Fruit fly (Drosophila melanogaster): Measurements from ENCODE around the gene CG34165.

CG34165 gene

DNA sequence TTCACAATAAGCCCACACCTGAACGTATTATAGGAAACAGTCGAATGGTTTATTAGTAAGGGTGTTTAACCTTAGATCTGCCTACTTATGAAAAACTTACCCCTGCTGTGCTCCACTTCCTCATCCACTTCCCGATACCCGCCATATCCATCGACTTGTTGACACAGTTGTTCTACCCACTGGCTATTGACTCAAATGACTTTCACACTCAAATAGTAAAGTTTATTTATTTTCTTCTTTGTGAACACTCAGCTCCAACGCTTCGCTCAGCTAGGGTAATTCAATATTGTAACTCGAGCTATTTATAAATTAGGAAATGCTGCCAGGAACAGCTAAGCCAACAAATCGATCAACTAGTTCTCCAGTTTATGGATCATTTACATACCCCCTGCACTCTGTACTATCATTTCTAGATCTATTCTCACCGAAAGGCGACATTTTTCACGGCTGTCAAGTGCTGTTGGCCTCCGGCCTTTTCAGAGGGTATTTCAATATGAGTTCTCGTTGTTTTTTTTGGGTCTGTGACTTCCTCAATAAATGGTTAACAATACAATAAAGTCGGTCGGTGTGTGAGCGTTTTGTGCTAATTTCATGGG lies 27.8 kb upstream of the CG34165 start (continued):
- TF ChIP-seq al (GFP tag; IDR thresholded peaks at IDR 0.05), result no peak
- peak; percentile 81 for TF ChIP-seq CG10654 (GFP tag; optimal IDR thresholded peaks at IDR 0.05)
- TF ChIP-seq ranshi (GFP tag; IDR thresholded peaks at IDR 0.05), result peak; percentile 61; the same call in 1 of the 2 replicates
- peak; percentile 74 for TF ChIP-seq CG12942 (GFP tag; optimal IDR thresholded peaks at IDR 0.05)
- peak; percentile 72 for TF ChIP-seq CoRest (tag; optimal IDR thresholded peaks at IDR 0.05)
- peak; percentile 15 for TF ChIP-seq gfzf (GFP tag; optimal IDR thresholded peaks at IDR 0.05)
- peak; percentile 74 for TF ChIP-seq fu2 (GFP tag; optimal IDR thresholded peaks at IDR 0.05)
- TF ChIP-seq Dbx (GFP tag; IDR thresholded peaks at IDR 0.05), result peak; percentile 93
- peak; percentile 11 for TF ChIP-seq CG16815 (GFP tag; optimal IDR thresholded peaks at IDR 0.05)
- no peak for TF ChIP-seq inv (GFP tag; IDR thresholded peaks at IDR 0.05; ENCODE audit: partially characterized antibody)
- TF ChIP-seq zfh1 (GFP tag; IDR thresholded peaks at IDR 0.05), result peak; percentile 69
- TF ChIP-seq trem (tag; optimal IDR thresholded peaks at IDR 0.05), result peak; percentile 55
- TF ChIP-seq knrl (GFP tag; IDR thresholded peaks at IDR 0.05; ENCODE audit: partially characterized antibody), result no peak
- TF ChIP-seq H15 (GFP tag; IDR thresholded peaks at IDR 0.05), result peak; percentile 28; the same call in 1 of the 3 replicates

DNA sequence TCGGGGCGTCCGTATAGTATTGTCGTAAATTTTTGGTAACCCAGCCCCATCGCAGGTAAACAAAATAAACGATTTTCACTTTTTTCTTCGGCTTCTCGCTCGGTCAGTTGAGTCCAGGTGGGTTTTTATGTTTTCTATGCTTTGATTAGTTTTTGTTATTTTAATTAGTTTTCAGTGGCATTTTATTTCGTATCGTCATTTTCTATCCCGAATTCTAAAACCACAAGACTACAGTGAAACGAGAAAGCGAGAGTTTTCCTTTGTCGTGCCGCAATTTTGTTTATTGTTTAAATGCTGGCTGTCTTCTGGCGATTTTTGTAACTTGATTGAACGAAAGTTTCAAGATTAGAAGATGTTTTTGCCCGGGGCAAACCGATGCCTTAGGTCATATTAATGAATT lies 26.2 kb upstream of the CG34165 start:
- TF ChIP-seq Blimp-1 (GFP tag; optimal IDR thresholded peaks at IDR 0.05), result peak; percentile 94
- no peak for TF ChIP-seq tin (GFP tag; optimal IDR thresholded peaks at IDR 0.05)
- TF ChIP-seq abd-A (tag; optimal IDR thresholded peaks at IDR 0.05), result peak; percentile 37
- no peak for TF ChIP-seq Opbp (GFP tag; IDR thresholded peaks at IDR 0.05; ENCODE audit: partially characterized antibody)
- TF ChIP-seq Asciz (GFP tag; optimal IDR thresholded peaks at IDR 0.05), result no peak
- 0 out of 2 replicates have a peak, but pooled peaks have one; percentile 28 for TF ChIP-seq Awh (GFP tag; IDR thresholded peaks at IDR 0.05)

DNA sequence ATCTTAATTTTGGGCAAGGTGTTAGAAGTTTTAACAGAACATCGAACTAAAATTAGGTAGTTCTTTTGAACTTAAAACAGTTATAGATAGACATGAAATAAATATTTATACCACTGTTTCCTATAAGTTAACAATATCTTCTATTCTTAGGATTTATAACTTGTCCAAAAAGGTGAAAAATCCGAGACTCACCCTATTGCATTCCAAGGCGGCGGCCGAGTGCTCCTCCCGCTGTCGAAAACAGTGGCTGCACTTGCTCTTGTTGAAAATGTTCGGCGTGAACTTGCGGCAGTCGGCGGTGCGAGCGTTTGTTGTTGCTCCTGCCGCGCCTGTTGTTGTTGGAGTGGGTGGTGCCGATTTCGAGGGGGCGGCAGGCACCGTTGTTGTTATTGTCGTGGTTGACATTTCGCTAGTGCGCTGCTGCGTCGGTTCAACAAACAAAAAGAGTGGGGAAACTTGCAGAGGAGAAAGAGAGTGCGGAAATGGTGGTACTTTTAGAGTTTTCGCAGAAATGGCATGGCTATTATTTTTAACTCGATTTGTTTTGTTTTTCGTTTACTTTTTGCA lies 25.2 kb upstream of the CG34165 start:
- no peak for TF ChIP-seq Pdp1 (GFP tag; optimal IDR thresholded peaks at IDR 0.05)
- no peak for TF ChIP-seq Kr (GFP tag; optimal IDR thresholded peaks at IDR 0.05)
- TF ChIP-seq CG12299 (tag; optimal IDR thresholded peaks at IDR 0.05), result no peak
- TF ChIP-seq CG6175 (GFP tag; IDR thresholded peaks at IDR 0.05), result no peak
- TF ChIP-seq prd (optimal IDR thresholded peaks at IDR 0.05), result no peak
- TF ChIP-seq prd (GFP tag; IDR thresholded peaks at IDR 0.05), result no peak
- TF ChIP-seq Med (GFP tag), result peak; percentile 76
- TF ChIP-seq CG4424 (GFP tag; optimal IDR thresholded peaks at IDR 0.05), result no peak
- 0 out of 2 replicates have a peak, but pooled peaks have one; percentile 14 for TF ChIP-seq CG6689 (GFP tag; IDR thresholded peaks at IDR 0.05)
- TF ChIP-seq CG2202 (tag; optimal IDR thresholded peaks at IDR 0.05), result no peak
- TF ChIP-seq Hr51 (GFP tag; optimal IDR thresholded peaks at IDR 0.05), result no peak
- TF ChIP-seq hbn (GFP tag; IDR thresholded peaks at IDR 0.05; ENCODE audit: partially characterized antibody), result no peak
- no peak for TF ChIP-seq CG12769 (tag; optimal IDR thresholded peaks at IDR 0.05)
- TF ChIP-seq CG1233 (GFP tag; optimal IDR thresholded peaks at IDR 0.05), result no peak
- no peak for TF ChIP-seq BtbVII (GFP tag; optimal IDR thresholded peaks at IDR 0.05)
- peak; percentile 77; the same call in 1 of the 2 replicates for TF ChIP-seq chm (GFP tag; IDR thresholded peaks at IDR 0.05)
- TF ChIP-seq Ets65A (GFP tag), result peak; percentile 15
- no peak for TF ChIP-seq CG9797 (GFP tag; optimal IDR thresholded peaks at IDR 0.05)
- TF ChIP-seq z (GFP tag; IDR thresholded peaks at IDR 0.05), result no peak
- no peak for TF ChIP-seq HHEX (GFP tag; optimal IDR thresholded peaks at IDR 0.05)
- no peak for TF ChIP-seq sens-2 (GFP tag; IDR thresholded peaks at IDR 0.05)
- peak; percentile 15 for TF ChIP-seq grau (tag; optimal IDR thresholded peaks at IDR 0.05)
- no peak for TF ChIP-seq CG8478 (optimal IDR thresholded peaks at IDR 0.05)
- no peak for TF ChIP-seq Abd-B (GFP tag; optimal IDR thresholded peaks at IDR 0.05)
- 0 out of 3 replicates have a peak, but pooled peaks have one; percentile 17 for TF ChIP-seq Opbp (GFP tag; IDR thresholded peaks at IDR 0.05; ENCODE audit: partially characterized antibody)
- no peak for TF ChIP-seq CG32767 (GFP tag; IDR thresholded peaks at IDR 0.05)
- peak; percentile 68 for TF ChIP-seq sens (GFP tag)
- no peak for TF ChIP-seq CG7786 (GFP tag; optimal IDR thresholded peaks at IDR 0.05)
- TF ChIP-seq CG10543 (GFP tag; optimal IDR thresholded peaks at IDR 0.05), result no peak

Measured in whole organism, embryonic.